Worm (Caenorhabditis elegans) whole organism, early embryonic: ENCODE measurements around the gene srsx-12.

ENCODE experiments used
- F13C5.2 ChIP-seq: sonication (generic microtip); optimal IDR thresholded peaks from 2 replicates; lab custom pipeline; 2017; ENCODE audit warnings: mild to moderate bottlenecking, missing genetic modification characterization, inconsistent platforms, missing compliant biosample characterization
- aly-1 ChIP-seq: sonication (generic microtip); optimal IDR thresholded peaks from 2 replicates; lab custom pipeline; 2016; ENCODE audit warnings: missing genetic modification characterization, missing compliant biosample characterization
- ama-1 ChIP-seq: fragments of 150-350 bp; optimal IDR thresholded peaks from 2 replicates; lab custom pipeline; 2014
- ceh-13 ChIP-seq: fragments of 200-800 bp; sonication (Bioruptor generic); optimal IDR thresholded peaks from 2 replicates; lab custom pipeline; 2018; ENCODE audit warnings: mild to moderate bottlenecking, missing genetic modification characterization, missing compliant biosample characterization
- ceh-36 ChIP-seq: sonication (generic microtip); optimal IDR thresholded peaks from 2 replicates; lab custom pipeline; 2016; ENCODE audit warnings: missing genetic modification characterization, inconsistent platforms, missing compliant biosample characterization
- ets-7 ChIP-seq: sonication (generic microtip); optimal IDR thresholded peaks from 2 replicates; lab custom pipeline; 2016; ENCODE audit warnings: missing genotype, missing genetic modification characterization, missing compliant biosample characterization
- flt-1 ChIP-seq: fragments of 200-800 bp; sonication (Bioruptor generic); IDR thresholded peaks from 2 replicates; pipeline ENCODE4 v1.3.6; 2022; ENCODE audit warnings: missing genetic modification characterization, missing compliant biosample characterization
- hmbx-1 ChIP-seq: sonication (generic microtip); optimal IDR thresholded peaks from 2 replicates; lab custom pipeline; 2016; ENCODE audit warnings: mild to moderate bottlenecking, missing genetic modification characterization, missing compliant biosample characterization
- hmg-4 ChIP-seq: fragments of 200-800 bp; sonication (Bioruptor generic); optimal IDR thresholded peaks from 2 replicates; lab custom pipeline; 2018; ENCODE audit warnings: mild to moderate bottlenecking, missing genetic modification characterization, missing compliant biosample characterization
- scrt-1 ChIP-seq: fragments of 200-800 bp; sonication (Bioruptor generic); IDR thresholded peaks from 2 replicates; pipeline ENCODE4 v1.3.6; 2022; ENCODE audit warnings: missing genetic modification characterization, missing compliant biosample characterization
- sea-1 ChIP-seq: fragments of 200-800 bp; sonication (Bioruptor generic); conservative IDR thresholded peaks from 2 replicates; pipeline ENCODE4 v1.3.6; 2022; ENCODE audit warnings: missing genetic modification characterization, missing compliant biosample characterization
- tbx-11 ChIP-seq: fragments of 200-800 bp; sonication (Bioruptor generic); IDR thresholded peaks from 2 replicates; pipeline ENCODE4 v1.3.6; 2022; ENCODE audit warnings: missing genetic modification characterization, missing compliant biosample characterization
- tbx-37 ChIP-seq: fragments of 200-800 bp; sonication (Bioruptor generic); conservative IDR thresholded peaks from 2 replicates; pipeline ENCODE4 v1.3.6; 2022; ENCODE audit warnings: missing genetic modification reagents, missing genetic modification characterization, missing compliant biosample characterization
- tra-4 ChIP-seq: sonication (generic microtip); optimal IDR thresholded peaks from 2 replicates; lab custom pipeline; 2017; ENCODE audit warnings: missing genetic modification characterization, missing compliant biosample characterization

DNA sequence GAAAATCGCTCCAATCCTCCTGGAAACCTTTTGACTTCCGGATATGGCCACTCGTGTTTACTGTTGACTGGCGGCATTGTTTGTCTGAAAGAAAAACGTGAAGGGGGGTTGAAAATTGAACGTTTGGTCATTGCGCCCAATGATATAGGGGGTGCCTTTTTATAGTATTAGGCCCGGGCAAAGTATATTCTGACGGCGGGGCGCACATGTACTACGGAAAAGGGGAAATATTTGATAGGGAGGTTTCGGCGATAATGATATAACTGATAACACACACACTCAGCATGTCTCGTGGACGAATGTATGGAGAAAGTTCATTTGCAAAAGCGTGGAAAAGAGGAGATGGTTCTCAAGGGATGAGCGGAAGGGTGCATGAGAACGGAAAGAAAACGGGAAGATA, 46.9 kb upstream of the srsx-12 start, which contains the start of gene cpt-4:
- no peak for TF ChIP-seq hmg-4 (GFP tag; lab: Kevin White, UChicago)
- no peak for TF ChIP-seq ets-7 (tag; lab: Kevin White, UChicago)
- no peak for TF ChIP-seq ama-1 (lab: Kevin White, UChicago)
- TF ChIP-seq flt-1, result no peak
- no peak for TF ChIP-seq sea-1 (GFP tag; lab: Robert Waterston, UW)
- TF ChIP-seq ceh-36, result no peak
- no peak for TF ChIP-seq hmbx-1 (tag; lab: Kevin White, UChicago)
- no peak for TF ChIP-seq F13C5.2 (tag; lab: Kevin White, UChicago)
- no peak for TF ChIP-seq scrt-1 (GFP tag; lab: Robert Waterston, UW)
- TF ChIP-seq tra-4 (tag; lab: Kevin White, UChicago), result no peak
- TF ChIP-seq ceh-13, result no peak
- no peak for TF ChIP-seq aly-1 (tag; lab: Kevin White, UChicago)
- no peak for TF ChIP-seq tbx-37 (GFP tag; lab: Robert Waterston, UW)
- TF ChIP-seq tbx-11, result no peak
